Worm (Caenorhabditis elegans): ENCODE results near the gene D2062.1.

- TF ChIP-seq him-1 (tag; optimal IDR thresholded peaks at IDR 0.05) (no peak), dao-5 (tag; optimal IDR thresholded peaks at IDR 0.05) (no peak)
These were observed 6.1 kb downstream of the D2062.1 start, which contains the start of gene F22E5.21 for ce11 chrII:2637359-2637758.

Measured in whole organism, L4/young adult.